Worm (Caenorhabditis elegans): Measurements from ENCODE around the gene F27E5.9.

Gene F27E5.9

DNA sequence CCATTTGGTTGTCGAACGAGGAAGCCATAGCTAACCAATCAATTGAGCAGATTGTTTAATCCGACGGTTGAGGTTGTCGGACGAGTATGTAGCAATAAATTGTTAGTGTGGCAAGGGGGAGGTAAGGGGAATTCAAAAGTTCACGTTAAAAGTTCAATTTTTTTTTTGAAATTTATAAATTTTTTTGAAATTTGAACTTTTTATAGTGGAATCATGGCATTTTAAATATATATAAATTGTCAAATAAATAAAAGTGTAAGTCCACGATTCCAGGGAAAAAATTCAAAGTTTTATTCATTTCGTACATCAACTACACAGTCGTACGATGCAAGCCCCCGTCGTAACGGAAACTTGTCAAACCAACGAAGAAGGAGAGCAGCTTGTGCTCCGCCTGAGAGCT, 26.4 kb upstream of the F27E5.9 start, which contains the start of the genes ZK945.7 and ZK945.8:
Gene ZK945.7, minus strand, starts transcription at position 101 of the 400 bp plus-strand sequence.
Gene ZK945.8, plus strand, starts transcription at position 275 of the 400 bp plus-strand sequence.
- no peak for TF ChIP-seq unc-86 (tag; optimal IDR thresholded peaks at IDR 0.05)
- no peak for TF ChIP-seq ceh-14 (tag; optimal IDR thresholded peaks at IDR 0.05)

DNA sequence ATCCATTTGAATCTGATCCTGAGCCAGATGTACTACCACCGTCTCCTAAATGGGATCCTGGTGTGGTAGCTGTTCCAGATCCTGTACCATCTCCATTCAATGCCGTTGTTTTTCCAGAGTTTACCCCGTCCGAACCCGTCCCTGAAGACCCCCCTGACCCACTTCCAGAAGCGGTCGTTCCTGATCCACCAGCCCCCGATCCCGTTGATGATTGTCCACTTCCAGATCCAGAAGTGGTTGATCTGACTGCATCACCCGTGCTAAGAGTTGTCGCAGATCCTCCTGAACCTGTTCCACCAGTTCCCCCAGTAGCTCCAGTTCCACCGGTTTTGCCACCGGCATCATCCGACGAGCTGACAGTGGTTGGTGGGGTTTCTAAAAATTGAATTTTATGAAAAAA, 18.1 kb upstream of the F27E5.9 start:
- TF ChIP-seq ets-4 (tag; optimal IDR thresholded peaks at IDR 0.05) (no peak), Y22D7AL.16 (tag; optimal IDR thresholded peaks at IDR 0.05) (no peak), unc-86 (tag; optimal IDR thresholded peaks at IDR 0.05) (no peak), odd-2 (tag; optimal IDR thresholded peaks at IDR 0.05) (no peak), ceh-34 (tag; optimal IDR thresholded peaks at IDR 0.05) (no peak), ama-1 (optimal IDR thresholded peaks at IDR 0.05) (no peak), fax-1 (tag; optimal IDR thresholded peaks at IDR 0.05) (no peak), ceh-48 (tag; optimal IDR thresholded peaks at IDR 0.05) (no peak), npax-4 (tag; optimal IDR thresholded peaks at IDR 0.05) (no peak)

DNA sequence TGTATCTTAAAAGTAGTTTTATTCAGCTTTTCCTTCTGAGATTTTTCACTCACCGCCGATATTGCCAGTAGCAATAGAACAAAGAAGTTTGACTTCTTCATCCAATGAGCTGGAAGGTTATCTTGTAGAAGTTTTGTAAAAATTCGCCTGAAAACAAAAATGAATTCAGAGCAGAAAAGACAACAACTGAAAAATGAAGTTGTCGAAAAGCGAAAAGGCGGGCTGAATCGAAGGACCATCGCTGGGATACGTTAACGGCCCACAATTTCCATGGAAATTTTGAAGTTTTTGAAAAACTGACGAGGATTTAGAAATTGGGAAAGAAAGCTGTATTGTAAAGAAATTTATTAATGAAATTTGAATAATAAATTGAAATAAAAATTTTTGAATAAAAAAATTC, 13.0 kb upstream of the F27E5.9 start, which contains the start of gene lov-1:
Gene lov-1, minus strand, starts transcription at position 101 of the 400 bp plus-strand sequence.
- TF ChIP-seq ceh-18 (tag; optimal IDR thresholded peaks at IDR 0.05) (no peak), ceh-19 (GFP tag; optimal IDR thresholded peaks at IDR 0.05) (no peak), zip-5 (tag; optimal IDR thresholded peaks at IDR 0.05) (no peak), npax-4 (tag; optimal IDR thresholded peaks at IDR 0.05) (no peak), ceh-24 (tag; optimal IDR thresholded peaks at IDR 0.05) (no peak), syd-9 (tag; optimal IDR thresholded peaks at IDR 0.05) (no peak), ceh-45 (GFP tag; IDR thresholded peaks at IDR 0.05) (no peak), elt-4 (tag; optimal IDR thresholded peaks at IDR 0.05) (no peak), ama-1 (optimal IDR thresholded peaks at IDR 0.05) (no peak), C38D4.7 (GFP tag; optimal IDR thresholded peaks at IDR 0.05) (no peak), ceh-2 (tag; optimal IDR thresholded peaks at IDR 0.05) (no peak), hlh-30 (tag; optimal IDR thresholded peaks at IDR 0.05; ENCODE audit: insufficient read depth) (no peak), pat-9 (tag; optimal IDR thresholded peaks at IDR 0.05) (no peak), nhr-11 (tag; optimal IDR thresholded peaks at IDR 0.05) (no peak), unc-3 (GFP tag; conservative IDR thresholded peaks at IDR 0.05) (no peak), unc-3 (tag; optimal IDR thresholded peaks at IDR 0.05) (no peak)

DNA sequence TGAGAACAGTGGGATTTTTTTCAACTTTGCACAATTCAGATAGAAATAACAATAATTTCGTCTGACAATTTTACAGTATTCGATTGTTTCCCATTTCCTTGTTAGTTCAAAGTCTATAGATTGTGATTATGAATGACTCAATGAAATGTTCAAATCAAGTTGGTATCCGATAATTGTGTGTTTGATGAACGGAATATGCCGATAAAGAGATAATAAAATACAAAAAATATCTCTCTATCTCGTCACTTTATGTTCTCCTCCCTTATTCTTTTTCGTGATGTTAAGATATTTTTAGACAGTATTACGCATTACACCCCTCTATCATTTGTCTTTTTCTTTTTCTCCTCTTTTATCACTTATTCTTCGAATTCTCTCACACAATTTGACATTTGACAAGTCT, 12.3 kb upstream of the F27E5.9 start, which contains the start of gene F27E5.7:
Gene F27E5.7, plus strand, starts transcription at position 301 of the 400 bp plus-strand sequence.
- TF ChIP-seq unc-42 (tag; optimal IDR thresholded peaks at IDR 0.05) (no peak), nfya-1 (tag; optimal IDR thresholded peaks at IDR 0.05) (no peak), fax-1 (tag; optimal IDR thresholded peaks at IDR 0.05) (no peak), ets-4 (tag; optimal IDR thresholded peaks at IDR 0.05) (no peak), pag-3 (tag; optimal IDR thresholded peaks at IDR 0.05; ENCODE audit: borderline replicate concordance) (no peak), sox-4 (tag; optimal IDR thresholded peaks at IDR 0.05) (no peak), pha-2 (tag; optimal IDR thresholded peaks at IDR 0.05) (no peak), sox-2 (GFP tag; IDR thresholded peaks at IDR 0.05) (no peak), hlh-8 (tag; optimal IDR thresholded peaks at IDR 0.05) (no peak), tbx-2 (tag; optimal IDR thresholded peaks at IDR 0.05) (no peak), ref-2 (tag; optimal IDR thresholded peaks at IDR 0.05) (no peak), pqm-1 (tag; optimal IDR thresholded peaks at IDR 0.05) (no peak), ceh-24 (tag; optimal IDR thresholded peaks at IDR 0.05) (no peak)

DNA sequence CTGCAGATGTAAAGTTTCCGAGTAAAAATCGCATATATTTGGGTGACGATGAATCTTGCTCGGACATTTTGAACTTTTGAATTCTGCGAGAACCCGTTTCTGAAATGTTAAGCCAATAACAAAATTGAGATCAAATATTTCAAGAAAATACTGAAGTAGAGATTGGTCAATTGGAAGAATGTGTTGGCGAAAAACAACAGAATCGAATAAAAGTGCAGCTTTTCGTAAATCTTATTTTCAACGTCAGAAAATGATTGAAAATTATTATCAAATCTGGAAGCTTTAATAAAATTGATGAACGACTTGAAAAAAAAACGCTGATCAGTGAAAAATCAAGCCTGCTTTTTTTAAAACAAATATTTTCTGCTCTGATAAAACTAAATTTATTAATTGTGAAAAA, 7.4 kb upstream of the F27E5.9 start, which contains the start of gene F27E5.8:
Gene F27E5.8, minus strand, starts transcription at position 101 of the 400 bp plus-strand sequence.
- TF ChIP-seq madf-2 (tag; optimal IDR thresholded peaks at IDR 0.05) (no peak), gmeb-2 (tag; optimal IDR thresholded peaks at IDR 0.05) (no peak), sox-4 (tag; optimal IDR thresholded peaks at IDR 0.05) (no peak), unc-3 (GFP tag; conservative IDR thresholded peaks at IDR 0.05) (no peak), unc-3 (tag; optimal IDR thresholded peaks at IDR 0.05) (no peak), F13H6.1 (tag; optimal IDR thresholded peaks at IDR 0.05) (no peak), pag-3 (tag; optimal IDR thresholded peaks at IDR 0.05; ENCODE audit: borderline replicate concordance) (no peak), pat-9 (tag; optimal IDR thresholded peaks at IDR 0.05) (no peak), hlh-13 (GFP tag; optimal IDR thresholded peaks at IDR 0.05) (no peak), mec-3 (tag; optimal IDR thresholded peaks at IDR 0.05; ENCODE audit: borderline replicate concordance) (no peak), dmd-4 (tag; optimal IDR thresholded peaks at IDR 0.05; ENCODE audit: borderline replicate concordance) (no peak), eyg-1 (tag; optimal IDR thresholded peaks at IDR 0.05) (no peak), ceh-24 (tag; optimal IDR thresholded peaks at IDR 0.05) (no peak), che-1 (tag; optimal IDR thresholded peaks at IDR 0.05) (no peak), npax-4 (tag; optimal IDR thresholded peaks at IDR 0.05) (no peak), ets-4 (tag; optimal IDR thresholded peaks at IDR 0.05) (no peak)
